Fruit fly (Drosophila melanogaster): ENCODE results near the gene Lcp65Ab2.

The Lcp65Ab2 gene

dm6 chr3L:6157327-6158032 is 11.0 kb downstream of the Lcp65Ab2 start, which contains the start of gene CG13297 (continued):
- TF ChIP-seq fd64A (GFP tag; optimal IDR thresholded peaks at IDR 0.05) = no peak
- TF ChIP-seq repo (GFP tag; optimal IDR thresholded peaks at IDR 0.05) = no peak
- peak in 1 of 2 experiments; percentile 8 for TF ChIP-seq chif (GFP tag; optimal IDR thresholded peaks at IDR 0.05)
- no peak for TF ChIP-seq toy (GFP tag; IDR thresholded peaks at IDR 0.05)
- peak; percentile 85 for TF ChIP-seq CG13296 (GFP tag; optimal IDR thresholded peaks at IDR 0.05)
- no peak for TF ChIP-seq cas (GFP tag; IDR thresholded peaks at IDR 0.05)
- TF ChIP-seq CG3726 (GFP tag; IDR thresholded peaks at IDR 0.05) = no peak
- no peak for TF ChIP-seq CG43689 (GFP tag; IDR thresholded peaks at IDR 0.05)
- TF ChIP-seq CG12236 (GFP tag; optimal IDR thresholded peaks at IDR 0.05) = no peak
- 0 out of 2 replicates have a peak, but pooled peaks have one; percentile 8 for TF ChIP-seq CG9215 (GFP tag; IDR thresholded peaks at IDR 0.05)
- TF ChIP-seq Max (GFP tag; optimal IDR thresholded peaks at IDR 0.05) = peak; percentile 19
- peak; percentile 61 for TF ChIP-seq CG10366 (GFP tag; IDR thresholded peaks at IDR 0.05)
- TF ChIP-seq CG6654 (GFP tag; optimal IDR thresholded peaks at IDR 0.05) = no peak
- no peak for TF ChIP-seq CG7987 (GFP tag; optimal IDR thresholded peaks at IDR 0.05)
- TF ChIP-seq usp (GFP tag; optimal IDR thresholded peaks at IDR 0.05) = no peak
- no peak for TF ChIP-seq CG3281 (GFP tag; optimal IDR thresholded peaks at IDR 0.05)
- no peak for TF ChIP-seq CG34224 (GFP tag; IDR thresholded peaks at IDR 0.05; ENCODE audit: partially characterized antibody)
- TF ChIP-seq aop (GFP tag; IDR thresholded peaks at IDR 0.05) = no peak
- no peak for TF ChIP-seq CG6683 (GFP tag; optimal IDR thresholded peaks at IDR 0.05)
- peak; percentile 40; the same call in 1 of the 2 replicates for TF ChIP-seq CG4730 (GFP tag; IDR thresholded peaks at IDR 0.05)
- peak; percentile 41 for TF ChIP-seq bcd (GFP tag; optimal IDR thresholded peaks at IDR 0.05)
- TF ChIP-seq CG2129 (GFP tag; IDR thresholded peaks at IDR 0.05; ENCODE audit: partially characterized antibody) = no peak
- TF ChIP-seq az2 (GFP tag; optimal IDR thresholded peaks at IDR 0.05) = peak; percentile 42
- TF ChIP-seq Hr39 (optimal IDR thresholded peaks at IDR 0.05) = no peak
- no peak for TF ChIP-seq Optix (GFP tag; IDR thresholded peaks at IDR 0.05)
- no peak for TF ChIP-seq CG1792 (GFP tag; optimal IDR thresholded peaks at IDR 0.05)
- TF ChIP-seq gfzf (GFP tag; optimal IDR thresholded peaks at IDR 0.05) = no peak
- no peak for TF ChIP-seq CG15011 (GFP tag; optimal IDR thresholded peaks at IDR 0.05)
- no peak for TF ChIP-seq ab (GFP tag; optimal IDR thresholded peaks at IDR 0.05)
- TF ChIP-seq otp (GFP tag; IDR thresholded peaks at IDR 0.05) = no peak
- peak; percentile 88 for TF ChIP-seq abd-A (tag; optimal IDR thresholded peaks at IDR 0.05)
- TF ChIP-seq CG13287 (GFP tag; IDR thresholded peaks at IDR 0.05; ENCODE audit: partially characterized antibody) = no peak
- no peak for TF ChIP-seq tna (GFP tag; IDR thresholded peaks at IDR 0.05; ENCODE audit: partially characterized antibody)
- TF ChIP-seq Bteb2 (GFP tag; optimal IDR thresholded peaks at IDR 0.05) = no peak
- no peak for TF ChIP-seq CG7271 (tag; optimal IDR thresholded peaks at IDR 0.05)
- no peak for TF ChIP-seq tup (GFP tag; optimal IDR thresholded peaks at IDR 0.05)
- TF ChIP-seq CG14710 (tag; optimal IDR thresholded peaks at IDR 0.05) = peak; percentile 8
- peak; percentile 66 for TF ChIP-seq CG6689 (GFP tag; IDR thresholded peaks at IDR 0.05)
- TF ChIP-seq CG10274 (GFP tag; optimal IDR thresholded peaks at IDR 0.05) = no peak
- no peak for TF ChIP-seq CG1603 (tag; optimal IDR thresholded peaks at IDR 0.05)
- no peak for TF ChIP-seq Hey (tag; optimal IDR thresholded peaks at IDR 0.05)
- TF ChIP-seq CG4328 (GFP tag; optimal IDR thresholded peaks at IDR 0.05) = no peak
- TF ChIP-seq Camta (GFP tag; optimal IDR thresholded peaks at IDR 0.05) = no peak
- no peak for TF ChIP-seq CG15601 (tag; optimal IDR thresholded peaks at IDR 0.05)
- no peak for TF ChIP-seq hkb (optimal IDR thresholded peaks at IDR 0.05)
- peak; percentile 65; the same call in 1 of the 2 replicates for TF ChIP-seq hkb (GFP tag; IDR thresholded peaks at IDR 0.05)
- TF ChIP-seq Rx (GFP tag; IDR thresholded peaks at IDR 0.05) = no peak; the same call in 1 of the 2 replicates
- TF ChIP-seq mirr (GFP tag; optimal IDR thresholded peaks at IDR 0.05) = no peak
- no peak for TF ChIP-seq CG12769 (tag; optimal IDR thresholded peaks at IDR 0.05)
- peak; percentile 48; the same call in 2 of the 3 replicates for TF ChIP-seq Aef1 (GFP tag; IDR thresholded peaks at IDR 0.05)
- TF ChIP-seq CG4360 (GFP tag; IDR thresholded peaks at IDR 0.05) = no peak

Data from whole organism, embryonic.